Fruit fly (Drosophila melanogaster): ENCODE data around the gene sd.

sd gene

DNA sequence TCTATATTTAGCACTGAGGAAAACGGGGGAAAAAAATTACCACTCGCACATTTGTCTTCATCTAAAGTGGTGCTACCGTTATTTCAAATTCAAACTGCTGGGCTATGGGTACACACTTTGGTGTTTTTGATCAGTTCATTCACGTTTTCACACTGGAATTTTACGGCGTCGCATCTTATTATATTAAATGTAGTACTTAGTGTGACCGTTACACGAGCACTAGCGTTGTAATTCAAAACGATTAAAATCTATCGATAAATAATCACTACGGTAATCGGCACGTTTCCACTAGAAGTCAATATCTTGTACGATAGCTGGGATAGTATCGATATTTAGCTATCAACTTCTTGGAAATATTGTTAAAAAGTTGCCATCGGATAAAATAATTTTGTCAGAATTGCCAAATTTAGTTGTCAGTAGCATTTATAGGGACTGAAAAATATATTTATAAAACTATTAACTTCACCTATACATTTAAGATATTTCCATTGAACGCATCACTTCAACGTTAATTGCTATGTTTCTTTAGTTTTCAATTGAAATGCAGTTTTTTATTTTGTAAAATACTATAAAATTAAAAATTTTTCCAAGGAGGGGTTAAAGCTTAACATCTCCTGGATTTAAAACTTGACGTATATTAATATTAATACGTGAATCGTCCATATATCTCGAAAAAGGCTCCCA is 53.6 kb downstream of the sd start, which contains the start of the genes CG46440 and Myb (continued):
- TF ChIP-seq gt (GFP tag; IDR thresholded peaks at IDR 0.05) (no peak), CoRest (tag; optimal IDR thresholded peaks at IDR 0.05) (peak; percentile 5), CG11560 (tag; IDR thresholded peaks at IDR 0.05) (no peak), BEAF-32 (GFP tag; optimal IDR thresholded peaks at IDR 0.05) (peak; percentile 83), CG8924 (tag; optimal IDR thresholded peaks at IDR 0.05) (peak; percentile 39), lmd (GFP tag; IDR thresholded peaks at IDR 0.05) (no peak), CG7357 (GFP tag; IDR thresholded peaks at IDR 0.05) (peak; percentile 92), pfk (GFP tag; optimal IDR thresholded peaks at IDR 0.05) (no peak), CG12391 (tag; optimal IDR thresholded peaks at IDR 0.05) (no peak), Awh (GFP tag; IDR thresholded peaks at IDR 0.05) (no peak), CG10543 (GFP tag; optimal IDR thresholded peaks at IDR 0.05) (no peak), CG15514 (GFP tag; optimal IDR thresholded peaks at IDR 0.05) (peak; percentile 18), kni (GFP tag; optimal IDR thresholded peaks at IDR 0.05) (peak; percentile 14), disco-r (GFP tag; optimal IDR thresholded peaks at IDR 0.05) (no peak), nmo (GFP tag; optimal IDR thresholded peaks at IDR 0.05) (peak; percentile 14), Bgb (GFP tag; IDR thresholded peaks at IDR 0.05; ENCODE audit: partially characterized antibody) (peak; percentile 86), trem (tag; optimal IDR thresholded peaks at IDR 0.05) (peak; percentile 18), mam (GFP tag; optimal IDR thresholded peaks at IDR 0.05) (peak; percentile 5), CG30431 (GFP tag; optimal IDR thresholded peaks at IDR 0.05) (no peak), fd64A (GFP tag; optimal IDR thresholded peaks at IDR 0.05) (no peak), phol (tag; optimal IDR thresholded peaks at IDR 0.05) (peak; percentile 9), amos (GFP tag; IDR thresholded peaks at IDR 0.05; ENCODE audit: partially characterized antibody) (peak; percentile 92; the same call in 1 of the 2 replicates), CG12299 (tag; optimal IDR thresholded peaks at IDR 0.05) (peak; percentile 7), bbx (GFP tag; IDR thresholded peaks at IDR 0.05; ENCODE audit: partially characterized antibody) (peak; percentile 87), stwl (tag; optimal IDR thresholded peaks at IDR 0.05) (peak; percentile 70), CG9797 (GFP tag; optimal IDR thresholded peaks at IDR 0.05) (peak; percentile 59), ewg (GFP tag; optimal IDR thresholded peaks at IDR 0.05) (no peak), Hr39 (optimal IDR thresholded peaks at IDR 0.05) (no peak), sc (optimal IDR thresholded peaks at IDR 0.05) (no peak), sc (GFP tag; optimal IDR thresholded peaks at IDR 0.05) (no peak), CG6791 (GFP tag; IDR thresholded peaks at IDR 0.05; ENCODE audit: partially characterized antibody) (peak; percentile 90), CG2129 (GFP tag; IDR thresholded peaks at IDR 0.05; ENCODE audit: partially characterized antibody) (peak; percentile 59), crp (GFP tag; optimal IDR thresholded peaks at IDR 0.05) (no peak), hb (GFP tag; IDR thresholded peaks at IDR 0.05; ENCODE audit: partially characterized antibody) (peak; percentile 82), nerfin-1 (tag; optimal IDR thresholded peaks at IDR 0.05) (no peak), CG42726 (GFP tag; IDR thresholded peaks at IDR 0.05; ENCODE audit: partially characterized antibody) (peak; percentile 75; the same call in 1 of the 2 replicates), CG8290 (GFP tag; optimal IDR thresholded peaks at IDR 0.05) (peak; percentile 80), CG8290 (tag; optimal IDR thresholded peaks at IDR 0.05) (peak; percentile 51 to 74), vnd (GFP tag; IDR thresholded peaks at IDR 0.05; ENCODE audit: partially characterized antibody) (peak; percentile 83), knrl (GFP tag; IDR thresholded peaks at IDR 0.05; ENCODE audit: partially characterized antibody) (peak; percentile 82), CG3163 (GFP tag; optimal IDR thresholded peaks at IDR 0.05) (no peak), C15 (GFP tag; IDR thresholded peaks at IDR 0.05) (no peak), Ets97D (GFP tag; optimal IDR thresholded peaks at IDR 0.05) (peak; percentile 16), hbn (GFP tag; IDR thresholded peaks at IDR 0.05; ENCODE audit: partially characterized antibody) (peak; percentile 56), sd (tag; optimal IDR thresholded peaks at IDR 0.05) (peak; percentile 53), CG12659 (GFP tag; optimal IDR thresholded peaks at IDR 0.05) (peak; percentile 61), Bdp1 (GFP tag; optimal IDR thresholded peaks at IDR 0.05) (no peak), unc-4 (GFP tag; IDR thresholded peaks at IDR 0.05; ENCODE audit: partially characterized antibody) (peak; percentile 75)
